Fruit fly (Drosophila melanogaster): ENCODE measurements around the gene CG42788.

The CG42788 gene

dm6 chr3R:15128646-15129429 is 2.9 kb downstream of the CG42788 start (continued):
- TF ChIP-seq CG7963 (GFP tag; IDR thresholded peaks at IDR 0.05; ENCODE audit: partially characterized antibody) = no peak
- no peak for TF ChIP-seq CG15073 (GFP tag; optimal IDR thresholded peaks at IDR 0.05)
- no peak for TF ChIP-seq emc (GFP tag; optimal IDR thresholded peaks at IDR 0.05)
- no peak for TF ChIP-seq Ets65A (GFP tag)
- no peak for TF ChIP-seq CG14014 (GFP tag; IDR thresholded peaks at IDR 0.05)
- TF ChIP-seq zen (tag; optimal IDR thresholded peaks at IDR 0.05) = no peak
- no peak for TF ChIP-seq CG9609 (GFP tag; optimal IDR thresholded peaks at IDR 0.05)
- TF ChIP-seq sr (GFP tag; IDR thresholded peaks at IDR 0.05) = peak; percentile 62; the same call in 2 of the 3 replicates
- TF ChIP-seq CG8478 (optimal IDR thresholded peaks at IDR 0.05) = no peak
- TF ChIP-seq Ravus (GFP tag; IDR thresholded peaks at IDR 0.05) = no peak
- peak; percentile 12; the same call in 1 of the 2 replicates for TF ChIP-seq esg (GFP tag; conservative IDR thresholded peaks at IDR 0.05)
- TF ChIP-seq al (GFP tag; IDR thresholded peaks at IDR 0.05) = no peak
- TF ChIP-seq CG30431 (GFP tag; optimal IDR thresholded peaks at IDR 0.05) = peak; percentile 4
- no peak for TF ChIP-seq pita (GFP tag; optimal IDR thresholded peaks at IDR 0.05)
- no peak for TF ChIP-seq GATAe (GFP tag; conservative IDR thresholded peaks at IDR 0.05)
- TF ChIP-seq Ets97D (GFP tag; optimal IDR thresholded peaks at IDR 0.05) = no peak
- peak; percentile 41 for TF ChIP-seq HHEX (GFP tag; optimal IDR thresholded peaks at IDR 0.05)
- peak; percentile 18 for TF ChIP-seq Ssrp (tag; optimal IDR thresholded peaks at IDR 0.05)
- 0 out of 2 replicates have a peak, but pooled peaks have one; percentile 6 for TF ChIP-seq slbo (GFP tag; IDR thresholded peaks at IDR 0.05)
- no peak for TF ChIP-seq HmgD (GFP tag; optimal IDR thresholded peaks at IDR 0.05)
- no peak for TF ChIP-seq CrebB (tag; optimal IDR thresholded peaks at IDR 0.05)
- TF ChIP-seq Blimp-1 (GFP tag; optimal IDR thresholded peaks at IDR 0.05) = peak; percentile 16
- TF ChIP-seq CG4360 (GFP tag; IDR thresholded peaks at IDR 0.05) = 0 out of 2 replicates have a peak, but pooled peaks have one; percentile 10
- TF ChIP-seq CG7556 (GFP tag; optimal IDR thresholded peaks at IDR 0.05) = peak; percentile 70
- TF ChIP-seq CHES-1-like (GFP tag; optimal IDR thresholded peaks at IDR 0.05) = no peak
- TF ChIP-seq trh (GFP tag; optimal IDR thresholded peaks at IDR 0.05) = no peak
- TF ChIP-seq sens (GFP tag) = peak; percentile 59
- no peak for TF ChIP-seq C15 (GFP tag; IDR thresholded peaks at IDR 0.05)
- TF ChIP-seq hkb (optimal IDR thresholded peaks at IDR 0.05) = no peak
- no peak for TF ChIP-seq hkb (GFP tag; IDR thresholded peaks at IDR 0.05)
- no peak for TF ChIP-seq jumu (GFP tag; optimal IDR thresholded peaks at IDR 0.05)
- TF ChIP-seq cad (GFP tag; optimal IDR thresholded peaks at IDR 0.05) = no peak
- no peak for TF ChIP-seq TFAM (GFP tag; optimal IDR thresholded peaks at IDR 0.05)
- peak; percentile 23 for TF ChIP-seq CG6854 (GFP tag; optimal IDR thresholded peaks at IDR 0.05)
- peak; percentile 76 for TF ChIP-seq chinmo (GFP tag; IDR thresholded peaks at IDR 0.05; ENCODE audit: partially characterized antibody)
- no peak for TF ChIP-seq zfh2 (GFP tag; optimal IDR thresholded peaks at IDR 0.05)
- no peak for TF ChIP-seq crp (GFP tag; optimal IDR thresholded peaks at IDR 0.05)
- TF ChIP-seq CG2889 (GFP tag; IDR thresholded peaks at IDR 0.05) = no peak

dm6 chr3R:15128060-15128459 is 3.7 kb downstream of the CG42788 start:
- TF ChIP-seq Med (GFP tag) (peak; percentile 62), seq (GFP tag; IDR thresholded peaks at IDR 0.05) (0 out of 2 replicates have a peak, but pooled peaks have one; percentile 8), tin (GFP tag; optimal IDR thresholded peaks at IDR 0.05) (no peak), cad (GFP tag; optimal IDR thresholded peaks at IDR 0.05) (no peak), vvl (GFP tag; IDR thresholded peaks at IDR 0.05) (peak; percentile 92)
